Worm (Caenorhabditis elegans) whole organism, L4/young adult: ENCODE results near the gene vit-5.

Experiments used
- W03F9.2 ChIP-seq: fragments of 150-350 bp; optimal IDR thresholded peaks from 2 replicates; lab custom pipeline; 2014; ENCODE audit warnings: missing biosample characterization, missing genetic modification characterization
- dao-5 ChIP-seq: sonication (generic microtip); optimal IDR thresholded peaks from 2 replicates; lab custom pipeline; 2016; ENCODE audit warnings: missing genotype, missing genetic modification characterization, moderate library complexity, missing compliant biosample characterization
- him-1 ChIP-seq: sonication (generic microtip); optimal IDR thresholded peaks from 2 replicates; lab custom pipeline; 2016; ENCODE audit warnings: missing genotype, missing genetic modification reagents, missing genetic modification characterization, missing compliant biosample characterization

DNA sequence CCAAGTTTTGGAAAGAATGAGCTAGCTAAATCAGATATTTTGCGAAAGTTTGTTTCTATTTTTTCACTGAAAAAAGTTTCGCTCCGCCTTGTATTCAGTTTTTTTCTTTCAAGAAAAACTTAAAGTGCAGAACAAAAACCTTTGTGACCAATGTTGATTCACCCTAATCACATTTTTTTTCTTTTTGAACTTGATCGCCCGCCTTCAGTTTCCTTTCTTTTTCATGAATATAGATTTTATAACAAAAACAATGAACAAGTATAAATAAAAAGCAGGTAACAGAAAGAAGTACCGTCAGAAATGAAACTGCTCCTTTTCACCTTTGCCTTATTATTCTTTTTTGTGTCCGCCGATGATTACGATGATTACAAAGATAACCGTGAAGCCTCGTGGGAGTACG, 40.3 kb downstream of the vit-5 start, which contains the start of gene ZK813.2:
- TF ChIP-seq him-1 (tag; lab: Kevin White, UChicago), result no peak
- no peak for TF ChIP-seq dao-5
- no peak for TF ChIP-seq W03F9.2
